Fruit fly (Drosophila melanogaster) whole organism, embryonic: ENCODE results near the gene Bet3.

Source experiments
- Aef1 ChIP-seq: fragments of 200-800 bp; sonication (Bioruptor generic); IDR thresholded peaks from 3 replicates; pipeline ENCODE4 v1.3.6; 2022; ENCODE audit warnings: missing biosample characterization, missing genetic modification characterization
- CG10321 ChIP-seq: fragments of 200-800 bp; sonication (Bioruptor generic); IDR thresholded peaks from 2 replicates; pipeline ENCODE4 v1.3.6; 2022; ENCODE audit warnings: missing biosample characterization, missing genetic modification characterization
- CG10366 ChIP-seq: fragments of 200-800 bp; sonication (Bioruptor generic); IDR thresholded peaks from 2 replicates; pipeline ENCODE4 v1.3.6; 2022; ENCODE audit warnings: missing biosample characterization, missing genetic modification characterization
- CG11085 ChIP-seq: fragments of 200-800 bp; sonication (Bioruptor generic); IDR thresholded peaks from 2 replicates; pipeline ENCODE4 v1.3.6; 2022; ENCODE audit warnings: missing biosample characterization, missing genetic modification characterization
- CG13775 ChIP-seq: fragments of 200-800 bp; sonication (Bioruptor generic); optimal IDR thresholded peaks from 3 replicates; lab custom pipeline; 2017; ENCODE audit warnings: missing biosample characterization, mild to moderate bottlenecking, missing genetic modification characterization
- CG15479 ChIP-seq: fragments of 200-800 bp; sonication (Bioruptor generic); optimal IDR thresholded peaks from 3 replicates; lab custom pipeline; 2019; ENCODE audit warnings: missing biosample characterization, mild to moderate bottlenecking, missing genetic modification characterization, moderate library complexity
- CG30431 ChIP-seq: fragments of 200-800 bp; sonication (Bioruptor generic); optimal IDR thresholded peaks from 2 replicates; lab custom pipeline; 2017; ENCODE audit warnings: missing biosample characterization, missing genetic modification characterization
- CG31365 ChIP-seq: fragments of 200-800 bp; sonication (Bioruptor generic); optimal IDR thresholded peaks from 2 replicates; lab custom pipeline; 2018; ENCODE audit warnings: missing biosample characterization, mild to moderate bottlenecking, missing genetic modification characterization
- CG32772 ChIP-seq: fragments of 200-800 bp; sonication (Bioruptor generic); IDR thresholded peaks from 2 replicates; pipeline ENCODE4 v1.3.6; 2022; ENCODE audit warnings: missing biosample characterization, missing genetic modification characterization
- CG3281 ChIP-seq: fragments of 200-800 bp; sonication (Bioruptor generic); optimal IDR thresholded peaks from 3 replicates; lab custom pipeline; 2017; ENCODE audit warnings: missing biosample characterization, mild to moderate bottlenecking, missing genetic modification characterization
- CG42726 ChIP-seq: fragments of 200-800 bp; sonication (Bioruptor generic); IDR thresholded peaks from 2 replicates; pipeline ENCODE4 v1.3.6; 2022; ENCODE audit warnings: missing biosample characterization, missing genetic modification characterization; ENCODE audit not compliant: partially characterized antibody
- CG6272 ChIP-seq: fragments of 200-800 bp; sonication (Bioruptor generic); IDR thresholded peaks from 2 replicates; pipeline ENCODE4 v1.3.6; 2022; ENCODE audit warnings: missing biosample characterization, missing genetic modification characterization
- CG8944 ChIP-seq: fragments of 200-800 bp; sonication (Bioruptor generic); optimal IDR thresholded peaks from 3 replicates; lab custom pipeline; 2016; ENCODE audit warnings: missing biosample characterization, missing genetic modification characterization
- CG9932 ChIP-seq: fragments of 200-800 bp; sonication (Bioruptor generic); IDR thresholded peaks from 2 replicates; pipeline ENCODE4 v1.3.6; 2022; ENCODE audit warnings: missing biosample characterization, missing genetic modification characterization
- D19A ChIP-seq: fragments of 200-800 bp; optimal IDR thresholded peaks from 3 replicates; lab custom pipeline; 2019; ENCODE audit warnings: missing biosample characterization, mild to moderate bottlenecking, missing genetic modification characterization, moderate library complexity
- Dbx ChIP-seq: fragments of 200-800 bp; sonication (Bioruptor generic); IDR thresholded peaks from 3 replicates; pipeline ENCODE4 v1.3.6; 2022; ENCODE audit warnings: missing biosample characterization, missing genetic modification characterization
- Jarid2 ChIP-seq: fragments of 200-800 bp; sonication (Bioruptor generic); optimal IDR thresholded peaks from 3 replicates; lab custom pipeline; 2017; ENCODE audit warnings: mild to moderate bottlenecking, missing biosample characterization, missing genetic modification reagents, missing genetic modification characterization
- Lpt ChIP-seq: fragments of >200 bp; optimal IDR thresholded peaks from 2 replicates; lab custom pipeline; 2018; ENCODE audit warnings: missing biosample characterization, missing genetic modification characterization
- NK7.1 ChIP-seq: fragments of 200-800 bp; sonication (Bioruptor generic); optimal IDR thresholded peaks from 3 replicates; lab custom pipeline; 2016; ENCODE audit warnings: missing biosample characterization, missing genetic modification characterization
- NfI ChIP-seq: fragments of 200-800 bp; sonication (Bioruptor generic); optimal IDR thresholded peaks from 3 replicates; lab custom pipeline; 2018; ENCODE audit warnings: missing biosample characterization, mild to moderate bottlenecking, missing genetic modification characterization, moderate library complexity
- Trl ChIP-seq, 3 experiments: fragments of >200 bp in 2 of 3; fragments of 200-800 bp in 1 of 3; sonication (Bioruptor generic) in 1 of 3; optimal IDR thresholded peaks; 2 replicates in 1 of 3; 3 replicates in 2 of 3; lab custom pipeline; 2016 to 2017; ENCODE audit warnings: missing biosample characterization in 1 of 3, missing genetic modification characterization in 1 of 3
- Xrp1 ChIP-seq: fragments of 200-800 bp; sonication (Bioruptor generic); IDR thresholded peaks from 2 replicates; pipeline ENCODE4 v1.3.6; 2022; ENCODE audit warnings: missing biosample characterization, missing genetic modification characterization
- ac ChIP-seq: fragments of 200-800 bp; sonication (Bioruptor generic); optimal IDR thresholded peaks from 3 replicates; lab custom pipeline; 2017; ENCODE audit warnings: missing biosample characterization, mild to moderate bottlenecking, missing genetic modification characterization
- ara ChIP-seq: fragments of 200-800 bp; sonication (Bioruptor generic); IDR thresholded peaks from 2 replicates; pipeline ENCODE4 v1.3.6; 2022; ENCODE audit warnings: missing biosample characterization, missing genetic modification characterization
- ase ChIP-seq: fragments of 200-800 bp; sonication (Bioruptor generic); IDR thresholded peaks from 3 replicates; pipeline ENCODE4 v1.3.6; 2022; ENCODE audit warnings: missing biosample characterization, missing genetic modification characterization
- az2 ChIP-seq: fragments of 200-800 bp; sonication (Bioruptor generic); optimal IDR thresholded peaks from 3 replicates; lab custom pipeline; 2016; ENCODE audit warnings: missing biosample characterization, missing genetic modification characterization
- bab2 ChIP-seq: fragments of 200-800 bp; sonication (Bioruptor generic); optimal IDR thresholded peaks from 2 replicates; lab custom pipeline; 2016; ENCODE audit warnings: missing biosample characterization, missing genetic modification characterization
- cad ChIP-seq: fragments of >200 bp; optimal IDR thresholded peaks from 2 replicates; lab custom pipeline; 2017; ENCODE audit warnings: missing biosample characterization, missing genetic modification characterization
- dimm ChIP-seq: fragments of 200-800 bp; sonication (Bioruptor generic); IDR thresholded peaks from 2 replicates; pipeline ENCODE4 v1.3.6; 2022; ENCODE audit warnings: missing biosample characterization, missing genetic modification characterization
- ftz-f1 ChIP-seq: fragments of 200-800 bp; sonication (Bioruptor generic); optimal IDR thresholded peaks from 2 replicates; lab custom pipeline; 2016; ENCODE audit warnings: missing biosample characterization, missing genetic modification characterization
- gem ChIP-seq: fragments of 200-800 bp; sonication (Bioruptor generic); optimal IDR thresholded peaks from 2 replicates; lab custom pipeline; 2019; ENCODE audit warnings: missing biosample characterization, mild to moderate bottlenecking, missing genetic modification characterization, moderate library complexity
- h ChIP-seq: fragments of >200 bp; optimal IDR thresholded peaks from 2 replicates; lab custom pipeline; 2017
- hb ChIP-seq: fragments of 200-800 bp; sonication (Bioruptor generic); IDR thresholded peaks from 3 replicates; pipeline ENCODE4 v1.3.6; 2022; ENCODE audit warnings: missing biosample characterization, missing genetic modification characterization; ENCODE audit not compliant: partially characterized antibody
- klu ChIP-seq: fragments of 200-800 bp; sonication (Bioruptor generic); IDR thresholded peaks from 2 replicates; pipeline ENCODE4 v1.3.6; 2022; ENCODE audit warnings: missing biosample characterization, missing genetic modification characterization
- lbe ChIP-seq: fragments of 200-800 bp; sonication (Bioruptor generic); optimal IDR thresholded peaks from 2 replicates; lab custom pipeline; 2016; ENCODE audit warnings: missing biosample characterization, mild to moderate bottlenecking, missing genetic modification characterization
- otp ChIP-seq: fragments of 200-800 bp; sonication (Bioruptor generic); IDR thresholded peaks from 3 replicates; pipeline ENCODE4, ENCODE4 v1.3.6; 2022; ENCODE audit warnings: missing biosample characterization, missing genetic modification characterization
- p53 ChIP-seq: fragments of 200-800 bp; sonication (Bioruptor generic); optimal IDR thresholded peaks from 2 replicates; lab custom pipeline; 2016; ENCODE audit warnings: missing biosample characterization, missing genetic modification characterization
- rib ChIP-seq: fragments of 200-800 bp; sonication (Bioruptor generic); IDR thresholded peaks from 2 replicates; pipeline ENCODE4 v1.3.6; 2022; ENCODE audit warnings: missing biosample characterization, missing genetic modification characterization
- sens ChIP-seq: fragments of 200-800 bp; sonication (Bioruptor generic); peaks from one replicate; lab custom pipeline; 2016; ENCODE audit warnings: missing biosample characterization, missing genetic modification characterization
- tin ChIP-seq: fragments of 200-800 bp; sonication (Bioruptor generic); optimal IDR thresholded peaks from 3 replicates; lab custom pipeline; 2016; ENCODE audit warnings: missing biosample characterization, missing genetic modification characterization
- tio ChIP-seq: fragments of 200-800 bp; sonication (Bioruptor generic); optimal IDR thresholded peaks from 2 replicates; lab custom pipeline; 2017; ENCODE audit warnings: missing biosample characterization, missing genetic modification characterization, inconsistent platforms
- tll ChIP-seq, 2 experiments: fragments of 200-800 bp in 1 of 2; fragments of >200 bp in 1 of 2; sonication (Bioruptor generic) in 1 of 2; optimal IDR thresholded peaks; 2 replicates each; lab custom pipeline; 2017 to 2019; ENCODE audit warnings: missing biosample characterization in 2 of 2, missing genetic modification characterization in 2 of 2, mild to moderate bottlenecking in 1 of 2, moderate library complexity in 1 of 2
- trh ChIP-seq: fragments of 200-800 bp; sonication (Bioruptor generic); optimal IDR thresholded peaks from 2 replicates; lab custom pipeline; 2016; ENCODE audit warnings: missing biosample characterization, missing genetic modification characterization
- unc-4 ChIP-seq: fragments of 200-800 bp; sonication (Bioruptor generic); IDR thresholded peaks from 2 replicates; pipeline ENCODE4 v1.3.6; 2022; ENCODE audit warnings: missing biosample characterization, missing genetic modification characterization; ENCODE audit not compliant: partially characterized antibody

Bet3 gene

dm6 chr3L:9422636-9423419 is 19.2 kb downstream of the Bet3 start, which contains the start of gene aay (continued):
- TF ChIP-seq CG42726 (GFP tag; lab: Robert Waterston, UW) (no peak; the same call in 1 of the 2 replicates), ara (GFP tag; lab: Robert Waterston, UW) (peak; percentile 98), dimm (peak; percentile 93), CG10321 (GFP tag; lab: Robert Waterston, UW) (peak; percentile 86), lbe (GFP tag; lab: Kevin White, UChicago) (peak; percentile 97), CG8944 (peak; percentile 95), Jarid2 (GFP tag; lab: Kevin White, UChicago) (peak; percentile 92), CG32772 (GFP tag; lab: Robert Waterston, UW) (peak; percentile 98), CG9932 (GFP tag; lab: Robert Waterston, UW) (peak; percentile 97), NfI (GFP tag; lab: Kevin White, UChicago) (peak; percentile 99), Lpt (GFP tag; lab: Kevin White, UChicago) (no peak), az2 (peak; percentile 99), Xrp1 (GFP tag; lab: Robert Waterston, UW) (peak; percentile 99), rib (GFP tag; lab: Robert Waterston, UW) (peak; percentile 97), otp (GFP tag; lab: Robert Waterston, UW) (peak; percentile 97), Aef1 (GFP tag; lab: Robert Waterston, UW) (peak; percentile 98), tio (peak; percentile 97), CG31365 (tag; lab: Kevin White, UChicago) (peak; percentile 90), CG13775 (GFP tag; lab: Kevin White, UChicago) (peak; percentile 99), ftz-f1 (GFP tag; lab: Kevin White, UChicago) (peak; percentile 83), hb (no peak), Trl (optimal IDR thresholded peaks at IDR 0.05; lab: Kevin White, UChicago) (peak; percentile 60 to 80), Trl (GFP tag; optimal IDR thresholded peaks at IDR 0.05; lab: Kevin White, UChicago) (peak; percentile 95), cad (GFP tag; lab: Kevin White, UChicago) (no peak), CG10366 (GFP tag; lab: Robert Waterston, UW) (peak; percentile 98), trh (GFP tag; lab: Kevin White, UChicago) (peak; percentile 97), D19A (tag; lab: Kevin White, UChicago) (peak; percentile 99)

dm6 chr3L:9422135-9422534 is 19.9 kb downstream of the Bet3 start:
- TF ChIP-seq tin, result no peak
- TF ChIP-seq unc-4 (GFP tag; lab: Robert Waterston, UW), result no peak
- no peak for TF ChIP-seq Dbx (GFP tag; lab: Robert Waterston, UW)
- no peak for TF ChIP-seq CG3281 (GFP tag; lab: Kevin White, UChicago)
- no peak for TF ChIP-seq gem (tag; lab: Kevin White, UChicago)
- no peak for TF ChIP-seq CG8944
- TF ChIP-seq CG15479 (GFP tag; lab: Kevin White, UChicago), result peak; percentile 59
- TF ChIP-seq CG11085 (GFP tag; lab: Robert Waterston, UW), result no peak
- no peak for TF ChIP-seq CG6272
- TF ChIP-seq cad (GFP tag; lab: Kevin White, UChicago), result peak; percentile 13
- TF ChIP-seq h (lab: Kevin White, UChicago), result no peak

dm6 chr3L:9421621-9422020 is 20.4 kb downstream of the Bet3 start:
- TF ChIP-seq klu (GFP tag; lab: Robert Waterston, UW) (no peak), tll (GFP tag; optimal IDR thresholded peaks at IDR 0.05; lab: Kevin White, UChicago) (peak in 1 of 2 experiments; percentile 20), sens (GFP tag; lab: Kevin White, UChicago) (no peak), CG30431 (GFP tag; lab: Kevin White, UChicago) (no peak), ac (peak; percentile 77), NK7.1 (no peak), ase (GFP tag; lab: Robert Waterston, UW) (no peak), p53 (GFP tag; lab: Kevin White, UChicago) (peak; percentile 98), bab2 (GFP tag; lab: Kevin White, UChicago) (no peak)
